Worm (Caenorhabditis elegans) whole organism, late embryonic: ENCODE data around the gene C08B6.5.

Experiments used
- ceh-2 ChIP-seq: sonication (generic microtip); optimal IDR thresholded peaks from 2 replicates; lab custom pipeline; 2016; ENCODE audit warnings: missing genotype, missing genetic modification characterization, missing compliant biosample characterization
- ceh-22 ChIP-seq: sonication (generic microtip); optimal IDR thresholded peaks from 2 replicates; lab custom pipeline; 2017; ENCODE audit warnings: missing biosample characterization, missing genetic modification characterization
- ceh-24 ChIP-seq: sonication (generic microtip); optimal IDR thresholded peaks from 2 replicates; lab custom pipeline; 2016; ENCODE audit warnings: mild to moderate bottlenecking, missing genetic modification characterization, missing compliant biosample characterization
- ceh-9 ChIP-seq: sonication (generic microtip); optimal IDR thresholded peaks from 2 replicates; lab custom pipeline; 2016; ENCODE audit warnings: mild to moderate bottlenecking, missing genetic modification characterization, inconsistent platforms, missing compliant biosample characterization
- nfya-1 ChIP-seq: sonication (generic microtip); optimal IDR thresholded peaks from 2 replicates; lab custom pipeline; 2017; ENCODE audit warnings: missing genetic modification characterization, mild to moderate bottlenecking, missing compliant biosample characterization, antibody characterized with exemption, moderate library complexity
- pha-4 ChIP-seq: fragments of 150-350 bp; optimal IDR thresholded peaks from 2 replicates; lab custom pipeline; 2018; ENCODE audit warnings: missing biosample characterization, missing genetic modification reagents, missing genetic modification characterization
- ttx-3 ChIP-seq: sonication (generic microtip); optimal IDR thresholded peaks from 2 replicates; lab custom pipeline; 2016; ENCODE audit warnings: missing genetic modification reagents, missing genetic modification characterization, missing compliant biosample characterization
- unc-55 ChIP-seq: sonication (generic microtip); optimal IDR thresholded peaks from 2 replicates; lab custom pipeline; 2017; ENCODE audit warnings: missing biosample characterization, missing genetic modification reagents, missing genetic modification characterization

DNA sequence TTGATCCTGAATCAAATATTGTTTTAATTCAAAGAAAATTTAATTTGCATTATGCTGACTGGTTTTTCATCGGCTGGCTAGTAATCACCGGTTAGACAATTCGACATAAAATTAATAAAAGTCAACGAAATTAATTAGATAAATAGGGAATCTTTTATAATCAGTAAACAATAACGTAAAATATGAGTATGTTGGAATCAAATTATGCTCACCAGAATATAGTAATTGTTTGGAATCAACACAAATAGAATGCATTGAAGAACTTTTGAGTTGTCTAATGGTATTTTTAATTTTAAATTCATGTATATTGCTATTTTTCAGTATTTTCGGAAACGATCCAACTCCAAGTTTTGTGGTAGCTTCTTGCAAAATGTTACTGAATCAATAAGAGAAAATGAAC, 12.2 kb upstream of the C08B6.5 start, which contains the start of gene C08B6.2:
- no peak for TF ChIP-seq nfya-1
- TF ChIP-seq ceh-22 (tag; lab: Kevin White, UChicago), result no peak
- TF ChIP-seq ceh-24 (tag; lab: Kevin White, UChicago), result no peak
- TF ChIP-seq ttx-3 (tag; lab: Kevin White, UChicago), result no peak
- TF ChIP-seq ceh-9 (tag; lab: Kevin White, UChicago), result no peak
- no peak for TF ChIP-seq ceh-2 (tag; lab: Kevin White, UChicago)
- TF ChIP-seq unc-55 (GFP tag; lab: Kevin White, UChicago), result no peak
- TF ChIP-seq pha-4 (tag; lab: Kevin White, UChicago), result no peak
